Fruit fly (Drosophila melanogaster) whole organism, wandering third instar larva: ENCODE measurements around the gene CG3544.

Experiments
- Abd-B ChIP-seq: fragments of >200 bp; optimal IDR thresholded peaks from 2 replicates; lab custom pipeline; 2017; ENCODE audit warnings: missing biosample characterization, missing genetic modification characterization
- CG32264 ChIP-seq: fragments of 200-800 bp; sonication (Bioruptor generic); optimal IDR thresholded peaks from 2 replicates; lab custom pipeline; 2016; ENCODE audit warnings: missing biosample characterization, missing genetic modification characterization
- CG9705 ChIP-seq: fragments of 200-800 bp; sonication (Bioruptor generic); optimal IDR thresholded peaks from 2 replicates; lab custom pipeline; 2018; ENCODE audit warnings: missing biosample characterization, mild to moderate bottlenecking, missing genetic modification characterization
- CrebA ChIP-seq: fragments of 200-800 bp; sonication (Bioruptor generic); optimal IDR thresholded peaks from 2 replicates; lab custom pipeline; 2016; ENCODE audit warnings: missing biosample characterization, mild to moderate bottlenecking, missing genetic modification characterization, borderline replicate concordance
- Dfd ChIP-seq: fragments of >200 bp; optimal IDR thresholded peaks from 2 replicates; lab custom pipeline; 2017; ENCODE audit warnings: missing biosample characterization, missing genetic modification characterization
- Dif ChIP-seq: fragments of 200-275, 200-300 bp; sonication (Bioruptor generic); optimal IDR thresholded peaks from 2 replicates; lab custom pipeline; 2018; ENCODE audit warnings: missing biosample characterization, missing genetic modification characterization; ENCODE audit not compliant: partially characterized antibody
- GATAd ChIP-seq: sonication (Bioruptor generic); optimal IDR thresholded peaks from 2 replicates; lab custom pipeline; 2016; ENCODE audit warnings: missing biosample characterization, missing genetic modification characterization
- HLH106 ChIP-seq: fragments of 200-800 bp; optimal IDR thresholded peaks from 3 replicates; lab custom pipeline; 2019; ENCODE audit warnings: missing biosample characterization, mild to moderate bottlenecking, missing genetic modification characterization, moderate library complexity
- Hnf4 ChIP-seq: fragments of 200-800 bp; sonication (Bioruptor generic); optimal IDR thresholded peaks from 2 replicates; lab custom pipeline; 2016; ENCODE audit warnings: missing biosample characterization, mild to moderate bottlenecking, missing genetic modification characterization
- Hr78 ChIP-seq: fragments of >200 bp; optimal IDR thresholded peaks from 2 replicates; lab custom pipeline; 2017; ENCODE audit warnings: missing biosample characterization, missing genetic modification characterization
- Jra ChIP-seq: sonication (Bioruptor generic); optimal IDR thresholded peaks from 2 replicates; lab custom pipeline; 2016; ENCODE audit warnings: missing biosample characterization, missing genetic modification characterization
- Mio ChIP-seq: sonication (Bioruptor generic); optimal IDR thresholded peaks from 2 replicates; lab custom pipeline; 2016; ENCODE audit warnings: missing biosample characterization, missing genetic modification characterization
- Myc ChIP-seq: fragments of >200 bp; optimal IDR thresholded peaks from 2 replicates; lab custom pipeline; 2017
- N ChIP-seq: fragments of >200 bp; optimal IDR thresholded peaks from 2 replicates; lab custom pipeline; 2018; ENCODE audit warnings: missing biosample characterization, missing external identifiers, missing genetic modification characterization
- OdsH ChIP-seq: fragments of 200-800 bp; sonication (Bioruptor generic); optimal IDR thresholded peaks from 2 replicates; lab custom pipeline; 2016; ENCODE audit warnings: missing biosample characterization, mild to moderate bottlenecking, missing genetic modification characterization
- Sp1 ChIP-seq: fragments of 200-800 bp; sonication (Bioruptor generic); optimal IDR thresholded peaks from 3 replicates; lab custom pipeline; 2019; ENCODE audit warnings: missing biosample characterization, mild to moderate bottlenecking, missing genetic modification characterization, moderate library complexity
- br ChIP-seq: fragments of 200-800 bp; sonication (Bioruptor generic); optimal IDR thresholded peaks from 2 replicates; lab custom pipeline; 2016; ENCODE audit warnings: missing biosample characterization, missing genetic modification characterization
- brk ChIP-seq: fragments of 200-800 bp; sonication (Bioruptor generic); optimal IDR thresholded peaks from 2 replicates; lab custom pipeline; 2016; ENCODE audit warnings: missing biosample characterization, mild to moderate bottlenecking, missing genetic modification characterization
- dl ChIP-seq, 2 experiments: fragments of 175-275, 200-275 bp in 1 of 2; fragments of 200-275 bp in 1 of 2; sonication (Bioruptor generic); optimal IDR thresholded peaks; lab custom pipeline; 2018; ENCODE audit warnings: mild to moderate bottlenecking in 2 of 2, missing biosample characterization in 2 of 2, missing genetic modification characterization in 2 of 2, moderate library complexity in 2 of 2; ENCODE audit not compliant: partially characterized antibody in 2 of 2, insufficient read depth in 1 of 2
- dmrt93B ChIP-seq: fragments of 200-800 bp; sonication (Bioruptor generic); optimal IDR thresholded peaks from 2 replicates; lab custom pipeline; 2018; ENCODE audit warnings: missing biosample characterization, mild to moderate bottlenecking, missing genetic modification characterization
- dsf ChIP-seq: sonication (Bioruptor generic); optimal IDR thresholded peaks from 2 replicates; lab custom pipeline; 2016; ENCODE audit warnings: missing biosample characterization, missing genetic modification characterization, borderline replicate concordance
- foxo ChIP-seq, 2 experiments: fragments of 200-800 bp; sonication (Bioruptor generic); optimal IDR thresholded peaks; 2 replicates in 1 of 2; 3 replicates in 1 of 2; lab custom pipeline; 2016 to 2017; ENCODE audit warnings: missing biosample characterization in 2 of 2, missing genetic modification characterization in 2 of 2
- fru ChIP-seq: fragments of 200-800 bp; sonication (Bioruptor generic); optimal IDR thresholded peaks from 3 replicates; lab custom pipeline; 2016; ENCODE audit warnings: missing biosample characterization, mild to moderate bottlenecking, missing genetic modification characterization
- h ChIP-seq: fragments of 200-800 bp; sonication (Bioruptor generic); optimal IDR thresholded peaks from 3 replicates; lab custom pipeline; 2016; ENCODE audit warnings: missing biosample characterization, mild to moderate bottlenecking, missing genetic modification characterization
- jim ChIP-seq: fragments of 175-275, 200-325 bp; sonication (Bioruptor generic); optimal IDR thresholded peaks from 2 replicates; lab custom pipeline; 2016; ENCODE audit warnings: missing biosample characterization, mild to moderate bottlenecking, missing genetic modification characterization
- lola ChIP-seq: fragments of >200 bp; optimal IDR thresholded peaks from 2 replicates; lab custom pipeline; 2017; ENCODE audit warnings: missing biosample characterization, missing genetic modification characterization
- pan ChIP-seq: fragments of >200 bp; optimal IDR thresholded peaks from 2 replicates; lab custom pipeline; 2017
- rgr ChIP-seq: fragments of 200-800 bp; sonication (Bioruptor generic); optimal IDR thresholded peaks from 3 replicates; lab custom pipeline; 2016; ENCODE audit warnings: missing biosample characterization, mild to moderate bottlenecking, missing genetic modification characterization
- sage ChIP-seq: fragments of 200-800 bp; sonication (Bioruptor generic); optimal IDR thresholded peaks from 2 replicates; lab custom pipeline; 2016; ENCODE audit warnings: missing biosample characterization, mild to moderate bottlenecking, missing genetic modification characterization
- sv ChIP-seq: fragments of 200-800 bp; sonication (Bioruptor generic); optimal IDR thresholded peaks from 3 replicates; lab custom pipeline; 2016; ENCODE audit warnings: missing biosample characterization, missing genetic modification characterization
- tai ChIP-seq: sonication (Bioruptor generic); optimal IDR thresholded peaks from 2 replicates; lab custom pipeline; 2016; ENCODE audit warnings: missing biosample characterization, missing genetic modification characterization
- usp ChIP-seq: fragments of >200 bp; optimal IDR thresholded peaks from 2 replicates; lab custom pipeline; 2017; ENCODE audit warnings: missing biosample characterization, missing genetic modification characterization
- woc ChIP-seq: sonication (Bioruptor generic); optimal IDR thresholded peaks from 2 replicates; lab custom pipeline; 2016; ENCODE audit warnings: missing biosample characterization, mild to moderate bottlenecking, missing genetic modification characterization

The CG3544 gene

DNA sequence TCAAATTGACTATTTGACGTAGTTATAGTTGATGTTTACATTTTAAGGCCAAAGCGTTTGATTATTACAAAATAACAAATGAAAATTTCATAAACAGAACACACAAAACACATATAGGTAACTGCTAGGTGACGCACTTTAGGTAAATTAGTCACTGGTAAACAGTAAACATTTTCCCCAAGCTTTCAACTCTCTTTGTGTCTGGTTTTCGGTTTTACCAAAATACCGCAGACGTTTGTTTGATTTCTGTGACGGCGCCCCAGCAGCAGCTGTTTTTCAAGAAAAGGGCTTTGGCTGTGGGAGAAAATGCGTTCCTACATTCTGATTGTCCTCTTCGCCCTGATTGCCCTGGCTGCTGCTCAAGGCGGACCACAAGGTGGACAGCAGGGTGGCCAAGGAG lies 7.9 kb upstream of the CG3544 start, which contains the start of gene CG13946:
TSS of gene CG13946 (plus strand) at position 301 of the 400 bp plus-strand sequence.
- TF ChIP-seq dmrt93B (GFP tag; lab: Kevin White, UChicago) (no peak), Dfd (GFP tag; lab: Kevin White, UChicago) (no peak), CG32264 (GFP tag; lab: Kevin White, UChicago) (no peak), tai (GFP tag; lab: Kevin White, UChicago) (no peak), rgr (GFP tag; lab: Kevin White, UChicago) (no peak), CrebA (GFP tag; lab: Kevin White, UChicago) (no peak), OdsH (no peak), fru (GFP tag; lab: Kevin White, UChicago) (no peak)
- TF ChIP-seq, all 38 proteins: peak for 0

DNA sequence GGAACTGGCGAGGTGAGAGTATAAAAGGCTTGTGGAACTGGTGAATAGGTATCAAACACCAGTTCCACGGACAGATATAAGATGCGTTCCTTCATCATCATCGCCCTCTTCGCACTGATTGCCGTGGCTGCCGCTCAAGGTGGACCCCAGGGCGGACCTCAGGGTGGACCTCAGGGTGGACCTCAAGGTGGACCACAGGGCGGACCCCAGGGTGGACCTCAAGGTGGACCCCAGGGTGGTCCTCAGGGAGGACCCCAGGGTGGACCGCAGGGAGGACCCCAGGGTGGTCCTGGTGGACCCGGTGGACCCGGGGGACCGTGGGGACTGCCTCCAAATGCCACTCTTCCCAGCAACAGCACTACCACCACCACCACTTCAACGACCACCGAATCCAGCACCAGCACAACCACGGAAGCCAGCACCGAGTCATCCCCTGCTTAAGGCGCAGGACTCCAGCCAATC lies 5.0 kb upstream of the CG3544 start, which contains the start of gene CG13947:
TSS of gene CG13947 (plus strand) at position 51 of the 462 bp plus-strand sequence.
- TF ChIP-seq dmrt93B (GFP tag; lab: Kevin White, UChicago) (no peak), brk (GFP tag; lab: Kevin White, UChicago) (no peak), Myc (no peak), lola (GFP tag; lab: Kevin White, UChicago) (no peak), CG32264 (GFP tag; lab: Kevin White, UChicago) (no peak), Dfd (GFP tag; lab: Kevin White, UChicago) (peak; percentile 99)

DNA sequence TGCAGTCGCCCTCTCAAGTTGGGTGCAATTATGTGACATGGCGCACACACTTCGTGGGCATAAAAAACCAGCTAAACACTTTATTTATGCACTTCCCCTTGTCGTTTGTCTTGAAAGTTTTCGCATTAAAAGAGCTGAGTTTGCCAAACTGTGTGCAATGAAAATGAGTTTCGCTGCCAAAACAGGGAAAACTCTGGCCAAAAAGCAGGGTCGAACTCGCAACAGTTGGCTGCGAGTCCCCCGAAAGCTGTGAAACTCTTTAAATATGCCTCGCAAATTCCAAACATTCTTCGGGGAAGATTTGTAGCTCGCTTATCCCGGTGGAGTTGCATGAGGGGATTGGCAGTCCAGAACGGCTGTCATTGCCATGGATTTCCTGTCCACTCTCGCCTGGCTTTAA lies 4.0 kb upstream of the CG3544 start, which contains the start of gene Gr21a:
TSS of gene Gr21a (plus strand) at position 301 of the 400 bp plus-strand sequence.
- TF ChIP-seq Hnf4 (GFP tag; lab: Kevin White, UChicago) (no peak), Sp1 (GFP tag; lab: Kevin White, UChicago) (no peak), Abd-B (GFP tag; lab: Kevin White, UChicago) (no peak), sv (no peak), N (no peak), Mio (GFP tag; lab: Kevin White, UChicago) (no peak), CG32264 (GFP tag; lab: Kevin White, UChicago) (no peak), woc (GFP tag; lab: Kevin White, UChicago) (no peak), br (GFP tag; lab: Kevin White, UChicago) (no peak), Jra (no peak), h (GFP tag; lab: Kevin White, UChicago) (no peak)

DNA sequence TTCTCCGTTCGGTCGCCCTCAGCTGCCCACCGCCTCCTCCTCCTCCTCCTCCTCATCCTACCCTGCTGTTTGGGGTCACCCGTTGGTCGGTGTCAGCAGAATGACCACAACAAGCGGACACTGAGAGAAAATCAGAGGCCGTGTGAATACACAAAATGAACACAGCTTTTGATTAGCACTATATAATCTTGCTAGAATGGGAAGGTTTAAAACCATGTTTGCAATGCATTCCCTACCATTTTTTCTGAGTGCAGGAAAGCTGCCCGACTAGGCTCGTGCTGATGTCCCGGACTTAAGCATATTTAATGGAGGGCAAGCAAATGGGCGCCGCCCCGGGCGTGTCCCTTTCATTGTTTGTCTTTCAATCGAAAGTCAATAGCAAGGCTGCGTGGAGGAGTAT lies 3.3 kb upstream of the CG3544 start:
- TF ChIP-seq tai (GFP tag; lab: Kevin White, UChicago) = no peak
- no peak for TF ChIP-seq dl (GFP tag; optimal IDR thresholded peaks at IDR 0.05; lab: Kevin White, UChicago; ENCODE audit: insufficient read depth in 1 of 2, partially characterized antibody in 2 of 2)
- TF ChIP-seq sv = no peak
- TF ChIP-seq sage (GFP tag; lab: Kevin White, UChicago) = no peak
- no peak for TF ChIP-seq Hr78 (GFP tag; lab: Kevin White, UChicago)
- TF ChIP-seq HLH106 = no peak
- no peak for TF ChIP-seq pan (lab: Kevin White, UChicago)
- no peak for TF ChIP-seq foxo (GFP tag; optimal IDR thresholded peaks at IDR 0.05; lab: Kevin White, UChicago)
- TF ChIP-seq CG9705 (GFP tag; lab: Kevin White, UChicago) = no peak
- no peak for TF ChIP-seq N
- no peak for TF ChIP-seq brk (GFP tag; lab: Kevin White, UChicago)
- no peak for TF ChIP-seq woc (GFP tag; lab: Kevin White, UChicago)

DNA sequence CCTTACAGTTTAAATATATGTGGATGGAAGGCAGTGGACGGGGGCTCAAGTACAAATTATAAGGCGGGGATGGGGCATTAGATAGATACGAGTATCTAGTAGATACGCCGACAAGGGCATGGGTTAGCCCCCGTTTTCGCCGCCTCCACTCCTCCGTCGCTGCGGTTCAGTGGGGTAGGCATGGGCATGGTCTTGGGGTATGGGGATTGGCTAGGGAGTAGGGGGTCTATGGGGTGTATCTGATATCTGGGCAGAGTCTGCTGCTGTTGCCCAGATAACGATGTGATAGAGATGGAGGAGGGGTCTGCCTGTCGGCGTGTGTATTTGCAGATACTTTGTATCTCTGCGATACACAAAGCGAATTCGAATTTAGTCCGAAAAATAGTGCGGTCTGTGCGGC lies 5.8 kb downstream of the CG3544 start:
- TF ChIP-seq h (GFP tag; lab: Kevin White, UChicago) = no peak
- no peak for TF ChIP-seq GATAd (GFP tag; lab: Kevin White, UChicago)
- no peak for TF ChIP-seq woc (GFP tag; lab: Kevin White, UChicago)
- no peak for TF ChIP-seq Mio (GFP tag; lab: Kevin White, UChicago)
- TF ChIP-seq Dif (GFP tag; lab: Kevin White, UChicago) = no peak
- no peak for TF ChIP-seq dsf (GFP tag; lab: Kevin White, UChicago)
- TF ChIP-seq usp (GFP tag; lab: Kevin White, UChicago) = no peak
- no peak for TF ChIP-seq CG9705 (GFP tag; lab: Kevin White, UChicago)
- no peak for TF ChIP-seq dmrt93B (GFP tag; lab: Kevin White, UChicago)
- TF ChIP-seq jim (GFP tag; lab: Kevin White, UChicago) = no peak
- no peak for TF ChIP-seq CG32264 (GFP tag; lab: Kevin White, UChicago)
- TF ChIP-seq, all 38 proteins: peak for 0
